Worm (Caenorhabditis elegans): ENCODE results near the gene col-141.

ce11 chrV:6874735-6875134, 45.2 kb downstream of the col-141 start:
- TF ChIP-seq nhr-80 (tag; optimal IDR thresholded peaks at IDR 0.05), result no peak
- no peak for TF ChIP-seq F52B5.7 (tag; optimal IDR thresholded peaks at IDR 0.05)
- no peak for TF ChIP-seq B0336.3 (GFP tag; IDR thresholded peaks at IDR 0.05)
- no peak for TF ChIP-seq Y53F4B.3 (GFP tag; IDR thresholded peaks at IDR 0.05)
- TF ChIP-seq ceh-91 (GFP tag; IDR thresholded peaks at IDR 0.05), result no peak
- no peak for TF ChIP-seq athp-1 (tag; optimal IDR thresholded peaks at IDR 0.05)
- no peak for TF ChIP-seq fkh-3 (tag; optimal IDR thresholded peaks at IDR 0.05)
- TF ChIP-seq lsl-1 (GFP tag; optimal IDR thresholded peaks at IDR 0.05), result no peak
- no peak for TF ChIP-seq hmg-20 (GFP tag; IDR thresholded peaks at IDR 0.05)
- TF ChIP-seq Y67H2A.10 (GFP tag; conservative IDR thresholded peaks at IDR 0.05), result no peak
- TF ChIP-seq nhr-90 (tag; optimal IDR thresholded peaks at IDR 0.05), result no peak
- TF ChIP-seq snpc-4 (GFP tag; optimal IDR thresholded peaks at IDR 0.05), result no peak
- TF ChIP-seq snpc-4 (tag; optimal IDR thresholded peaks at IDR 0.05), result no peak
